Fruit fly (Drosophila melanogaster) whole organism, adult: ENCODE results near the gene CCAP.

Experiments used
- CG12768 ChIP-seq: fragments of 200-800 bp; sonication (Bioruptor generic); optimal IDR thresholded peaks from 2 replicates; lab custom pipeline; 2017; ENCODE audit warnings: missing biosample characterization, missing genetic modification characterization, mild to moderate bottlenecking, moderate library complexity, missing genetic modification reagents
- CG33017 ChIP-seq: fragments of 200-800 bp; sonication (Bioruptor generic); optimal IDR thresholded peaks from 2 replicates; lab custom pipeline; 2018; ENCODE audit warnings: missing biosample characterization, mild to moderate bottlenecking, missing genetic modification characterization, moderate library complexity
- CG7045 ChIP-seq: fragments of 200-800 bp; sonication (Bioruptor generic); optimal IDR thresholded peaks from 2 replicates; lab custom pipeline; 2017; ENCODE audit warnings: missing biosample characterization, mild to moderate bottlenecking, missing genetic modification characterization
- cic ChIP-seq: fragments of 200-800 bp; sonication (Bioruptor generic); optimal IDR thresholded peaks from 2 replicates; lab custom pipeline; 2017; ENCODE audit warnings: missing biosample characterization, mild to moderate bottlenecking, missing genetic modification characterization, moderate library complexity
- kay ChIP-seq: fragments of 200-800 bp; sonication (Bioruptor generic); peaks from one replicate; lab custom pipeline; 2016; ENCODE audit warnings: missing biosample characterization, missing genetic modification characterization, borderline replicate concordance
- ovo ChIP-seq: fragments of 200-800 bp; sonication (Bioruptor generic); optimal IDR thresholded peaks from 2 replicates; lab custom pipeline; 2016; ENCODE audit warnings: missing biosample characterization, missing genetic modification characterization
- toe ChIP-seq: fragments of 200-800 bp; sonication (Bioruptor generic); optimal IDR thresholded peaks from 2 replicates; lab custom pipeline; 2016; ENCODE audit warnings: missing biosample characterization, missing genetic modification characterization

DNA sequence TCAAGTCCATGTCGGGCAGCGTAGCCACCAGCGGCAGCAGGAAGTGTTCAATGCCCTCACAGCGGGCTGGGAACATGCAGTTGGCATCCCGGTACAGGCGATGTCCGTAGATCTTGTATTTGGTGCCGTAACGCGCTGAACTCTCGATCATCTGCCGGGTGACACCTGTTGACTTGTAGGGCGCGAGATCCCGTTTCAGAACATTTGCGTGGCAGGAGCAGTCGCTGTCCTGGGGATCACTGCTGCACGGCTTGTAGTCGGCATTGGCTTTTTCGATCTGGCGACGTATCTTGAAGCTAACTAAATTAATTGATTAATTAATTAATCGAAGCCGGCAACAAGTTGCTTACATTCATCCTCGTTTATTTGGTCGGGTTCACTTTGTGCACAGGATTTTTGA is 48.2 kb upstream of the CCAP start:
- TF ChIP-seq kay (GFP tag; lab: Kevin White, UChicago) (no peak), CG12768 (no peak), CG33017 (tag; lab: Kevin White, UChicago) (no peak), CG7045 (GFP tag; lab: Kevin White, UChicago) (no peak), toe (GFP tag; lab: Kevin White, UChicago) (no peak), cic (GFP tag; lab: Kevin White, UChicago) (no peak), ovo (GFP tag; lab: Kevin White, UChicago) (no peak)
